Worm (Caenorhabditis elegans) whole organism, early embryonic: ENCODE results near the gene lin-5.

Experiments
- B0310.2 ChIP-seq: sonication (generic microtip); optimal IDR thresholded peaks from 2 replicates; lab custom pipeline; 2016; ENCODE audit warnings: mild to moderate bottlenecking, missing genetic modification characterization, missing compliant biosample characterization
- ama-1 ChIP-seq: fragments of 150-350 bp; optimal IDR thresholded peaks from 2 replicates; lab custom pipeline; 2014
- scrt-1 ChIP-seq: fragments of 200-800 bp; sonication (Bioruptor generic); IDR thresholded peaks from 2 replicates; pipeline ENCODE4 v1.3.6; 2022; ENCODE audit warnings: missing genetic modification characterization, missing compliant biosample characterization

DNA sequence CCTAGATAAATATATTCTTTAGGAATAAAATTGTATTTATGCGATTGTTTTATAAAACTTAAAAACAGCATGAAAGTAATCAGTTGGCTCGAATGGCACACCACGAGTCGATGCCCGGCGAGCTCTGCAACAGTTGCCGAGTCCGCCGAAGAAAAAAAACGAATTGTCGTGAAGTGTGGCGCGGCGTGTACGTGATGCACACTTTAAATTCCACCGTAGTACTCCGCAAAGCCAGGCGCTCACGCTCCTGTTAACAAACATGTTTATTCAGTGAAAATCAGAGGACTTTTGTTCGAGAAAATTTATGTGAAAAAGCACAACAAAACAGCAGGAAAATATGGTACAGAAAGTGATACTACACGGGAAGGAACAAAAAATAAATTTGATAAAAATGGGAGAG, 10.3 kb downstream of the lin-5 start:
- TF ChIP-seq scrt-1 (GFP tag; lab: Robert Waterston, UW) (no peak), B0310.2 (no peak), ama-1 (lab: Kevin White, UChicago) (no peak)
